Fruit fly (Drosophila melanogaster): ENCODE results near the gene eyg.

Gene eyg

dm6 chr3L:12414189-12414964, 53.4 kb downstream of the eyg start, which contains the start of gene SCaMC (continued):
- TF ChIP-seq CG12942 (GFP tag; optimal IDR thresholded peaks at IDR 0.05) = no peak
- TF ChIP-seq CG13424 (tag; optimal IDR thresholded peaks at IDR 0.05) = no peak
- no peak for TF ChIP-seq CkIIα-i1 (GFP tag; IDR thresholded peaks at IDR 0.05)
- TF ChIP-seq CG15269 (tag; optimal IDR thresholded peaks at IDR 0.05) = no peak
- TF ChIP-seq gcm (GFP tag; optimal IDR thresholded peaks at IDR 0.05) = peak; percentile 24
- peak; percentile 92 for TF ChIP-seq Dp (GFP tag; optimal IDR thresholded peaks at IDR 0.05)
- TF ChIP-seq lilli (GFP tag; optimal IDR thresholded peaks at IDR 0.05) = no peak
- no peak for TF ChIP-seq vfl (GFP tag; optimal IDR thresholded peaks at IDR 0.05)
- no peak for TF ChIP-seq fd102C (GFP tag; optimal IDR thresholded peaks at IDR 0.05)
- no peak for TF ChIP-seq HLH3B (GFP tag; IDR thresholded peaks at IDR 0.05)
- peak; percentile 58 for TF ChIP-seq CG3995 (GFP tag; optimal IDR thresholded peaks at IDR 0.05)
- no peak for TF ChIP-seq unc-4 (GFP tag; IDR thresholded peaks at IDR 0.05; ENCODE audit: partially characterized antibody)
- no peak for TF ChIP-seq Side (GFP tag; optimal IDR thresholded peaks at IDR 0.05)
- peak; percentile 49 for TF ChIP-seq Dref (GFP tag; IDR thresholded peaks at IDR 0.05)
- TF ChIP-seq nau (GFP tag; optimal IDR thresholded peaks at IDR 0.05) = no peak
- no peak for TF ChIP-seq CG11695 (GFP tag; IDR thresholded peaks at IDR 0.05)
- peak in 1 of 3 experiments; percentile 41 for TF ChIP-seq Stat92E (GFP tag; optimal IDR thresholded peaks at IDR 0.05)
- TF ChIP-seq CG3281 (GFP tag; optimal IDR thresholded peaks at IDR 0.05) = no peak
- TF ChIP-seq CG18599 (GFP tag; optimal IDR thresholded peaks at IDR 0.05) = no peak
- TF ChIP-seq shn (GFP tag; optimal IDR thresholded peaks at IDR 0.05) = no peak
- TF ChIP-seq CG8765 (GFP tag; IDR thresholded peaks at IDR 0.05) = no peak
- TF ChIP-seq CG8290 (GFP tag; optimal IDR thresholded peaks at IDR 0.05) = peak; percentile 34
- TF ChIP-seq CG8290 (tag; optimal IDR thresholded peaks at IDR 0.05) = no peak
- TF ChIP-seq ken (GFP tag; IDR thresholded peaks at IDR 0.05) = no peak
- TF ChIP-seq pho (GFP tag; optimal IDR thresholded peaks at IDR 0.05) = no peak
- TF ChIP-seq CG6791 (GFP tag; IDR thresholded peaks at IDR 0.05; ENCODE audit: partially characterized antibody) = no peak
- TF ChIP-seq CG12219 (GFP tag; optimal IDR thresholded peaks at IDR 0.05) = no peak
- no peak for TF ChIP-seq twi (tag; optimal IDR thresholded peaks at IDR 0.05)
- TF ChIP-seq CG10147 (GFP tag; optimal IDR thresholded peaks at IDR 0.05) = no peak
- TF ChIP-seq bbx (GFP tag; IDR thresholded peaks at IDR 0.05; ENCODE audit: partially characterized antibody) = no peak
- TF ChIP-seq CG5180 (GFP tag; optimal IDR thresholded peaks at IDR 0.05) = no peak
- no peak for TF ChIP-seq CG14667 (GFP tag; IDR thresholded peaks at IDR 0.05)
- no peak for TF ChIP-seq CG10565 (GFP tag; optimal IDR thresholded peaks at IDR 0.05)
- TF ChIP-seq Oaz (GFP tag; IDR thresholded peaks at IDR 0.05) = no peak
- no peak for TF ChIP-seq exex (tag; optimal IDR thresholded peaks at IDR 0.05)
- no peak for TF ChIP-seq CG30431 (GFP tag; optimal IDR thresholded peaks at IDR 0.05)
- TF ChIP-seq jumu (GFP tag; optimal IDR thresholded peaks at IDR 0.05) = no peak
- peak; percentile 79 for TF ChIP-seq cg (GFP tag; optimal IDR thresholded peaks at IDR 0.05)
- no peak for TF ChIP-seq eve (GFP tag; optimal IDR thresholded peaks at IDR 0.05)
- no peak for TF ChIP-seq gsb (GFP tag; IDR thresholded peaks at IDR 0.05)
- TF ChIP-seq tin (GFP tag; optimal IDR thresholded peaks at IDR 0.05) = no peak
- TF ChIP-seq CG16863 (GFP tag; optimal IDR thresholded peaks at IDR 0.05) = no peak
- peak; percentile 82 for TF ChIP-seq CG12659 (GFP tag; optimal IDR thresholded peaks at IDR 0.05)
- no peak for TF ChIP-seq B-H1 (GFP tag; IDR thresholded peaks at IDR 0.05)
- TF ChIP-seq Doc3 (GFP tag; IDR thresholded peaks at IDR 0.05; ENCODE audit: partially characterized antibody) = no peak
- TF ChIP-seq CG8388 (GFP tag; optimal IDR thresholded peaks at IDR 0.05) = no peak
- no peak for TF ChIP-seq Chrac-16 (GFP tag; optimal IDR thresholded peaks at IDR 0.05)
- TF ChIP-seq fd3F (GFP tag; optimal IDR thresholded peaks at IDR 0.05) = no peak
- peak; percentile 85 for TF ChIP-seq YL-1 (GFP tag; optimal IDR thresholded peaks at IDR 0.05)
